Worm (Caenorhabditis elegans): ENCODE results near the gene pqn-75.
"Not testable (repeated sequence)": the region's sequence is repeated elsewhere in the genome, so short reads cannot be mapped to it uniquely, and the experiment has no call there.

Gene pqn-75

ce11 chrIV:4121055-4121454 is 48.9 kb downstream of the pqn-75 start:
- TF ChIP-seq rpc-1 (optimal IDR thresholded peaks at IDR 0.05) = no peak
- TF ChIP-seq rpc-1 (tag; optimal IDR thresholded peaks at IDR 0.05) = no peak
- TF ChIP-seq lin-40 (tag; optimal IDR thresholded peaks at IDR 0.05) = no peak
- peak; percentile 19 for TF ChIP-seq nhr-80 (tag; optimal IDR thresholded peaks at IDR 0.05)

DNA sequence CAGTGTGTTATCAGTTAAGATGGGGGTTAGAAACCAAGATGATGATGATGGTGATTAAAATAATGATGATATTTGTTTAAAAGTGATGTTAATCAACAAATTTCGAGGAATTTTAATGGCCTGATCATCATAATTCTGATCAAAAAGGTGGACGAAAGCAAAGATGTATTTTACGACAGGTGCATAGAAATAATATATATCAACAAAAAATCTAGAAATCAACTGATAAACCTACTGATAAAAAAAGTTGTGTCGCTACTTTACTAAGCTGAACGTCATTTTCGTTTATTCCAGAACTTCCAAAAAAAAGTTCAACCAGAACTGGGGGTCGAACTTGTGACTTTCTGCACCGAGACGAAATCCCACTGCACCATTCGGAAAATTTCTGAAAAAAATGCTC is 51.0 kb downstream of the pqn-75 start, which contains the start of gene mul-1:
Gene mul-1, minus strand, starts transcription at position 84 of the 400 bp plus-strand sequence.
- TF ChIP-seq zfh-2 (GFP tag; conservative IDR thresholded peaks at IDR 0.05) = no peak
- TF ChIP-seq nfyb-1 (GFP tag; IDR thresholded peaks at IDR 0.05) = no peak
- no peak for TF ChIP-seq ceh-91 (GFP tag; IDR thresholded peaks at IDR 0.05)
- TF ChIP-seq repo-1 (tag; optimal IDR thresholded peaks at IDR 0.05) = no peak
- TF ChIP-seq nhr-80 (tag; optimal IDR thresholded peaks at IDR 0.05) = peak; percentile 46
- TF ChIP-seq pbrm-1 (GFP tag; IDR thresholded peaks at IDR 0.05) = no peak

DNA sequence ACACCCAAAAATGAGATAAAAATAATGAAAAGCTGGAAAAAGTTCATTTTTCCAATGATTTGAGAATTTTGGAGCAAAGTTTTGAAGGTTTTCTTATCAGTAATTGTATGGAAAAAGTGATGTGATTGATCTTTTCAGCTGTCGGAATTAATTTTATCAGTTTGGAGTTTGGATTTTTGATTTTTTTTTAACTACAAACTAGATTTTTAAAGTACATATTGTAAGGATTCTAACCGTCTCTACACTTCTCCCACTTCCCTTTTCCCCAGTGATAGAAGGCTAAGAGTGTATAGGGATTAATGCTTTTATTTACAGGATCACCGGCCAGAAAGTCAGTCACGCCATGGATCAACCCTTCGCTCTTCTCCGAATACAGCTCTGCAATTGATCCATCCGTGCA is 53.5 kb downstream of the pqn-75 start, which contains the start of gene F49F1.7:
Gene F49F1.7, minus strand, starts transcription at position 101 of the 400 bp plus-strand sequence.
- TF ChIP-seq die-1 (tag; optimal IDR thresholded peaks at IDR 0.05); madf-6 (GFP tag; IDR thresholded peaks at IDR 0.05); ztf-28 (GFP tag; IDR thresholded peaks at IDR 0.05): not testable (repeated sequence)

Measured in whole organism, young adult.